Worm (Caenorhabditis elegans): ENCODE results near the gene srx-13.

- no peak for TF ChIP-seq pes-1 (GFP tag; IDR thresholded peaks at IDR 0.05)
- no peak for TF ChIP-seq sea-1 (GFP tag; conservative IDR thresholded peaks at IDR 0.05)
- TF ChIP-seq ceh-13 (GFP tag; optimal IDR thresholded peaks at IDR 0.05): no peak
- no peak for TF ChIP-seq ama-1 (optimal IDR thresholded peaks at IDR 0.05)
- TF ChIP-seq hmbx-1 (tag; optimal IDR thresholded peaks at IDR 0.05): no peak
- no peak for TF ChIP-seq tbx-37 (GFP tag; conservative IDR thresholded peaks at IDR 0.05)
- TF ChIP-seq B0310.2 (tag; optimal IDR thresholded peaks at IDR 0.05): no peak
These were observed 43.0 kb downstream of the srx-13 start for ce11 chrIV:1075484-1075883.

Measured in whole organism, early embryonic.